Worm (Caenorhabditis elegans): ENCODE data around the gene srsx-17.

srsx-17 gene

ce11 chrV:5975724-5976123, 48.3 kb downstream of the srsx-17 start, which contains the start of gene acy-2:
Gene acy-2, plus strand, starts transcription at chrV:5976024.
- TF ChIP-seq hlh-1 (tag; optimal IDR thresholded peaks at IDR 0.05) (no peak), nhr-76 (tag; optimal IDR thresholded peaks at IDR 0.05) (no peak), blmp-1 (tag; optimal IDR thresholded peaks at IDR 0.05) (no peak), elt-3 (tag; optimal IDR thresholded peaks at IDR 0.05) (no peak)
